Worm (Caenorhabditis elegans): ENCODE measurements around the gene ZK121.2.

- TF ChIP-seq F13C5.2 (tag; optimal IDR thresholded peaks at IDR 0.05) = peak; percentile 27
- TF ChIP-seq ama-1 (optimal IDR thresholded peaks at IDR 0.05) = no peak
- no peak for TF ChIP-seq ceh-13 (GFP tag; optimal IDR thresholded peaks at IDR 0.05)
- TF ChIP-seq hmg-4 (GFP tag; optimal IDR thresholded peaks at IDR 0.05) = no peak
- TF ChIP-seq tra-4 (tag; optimal IDR thresholded peaks at IDR 0.05) = no peak
- peak; percentile 85 for TF ChIP-seq tbx-37 (GFP tag; conservative IDR thresholded peaks at IDR 0.05)
Observed at ce11 chrIII:5349250-5349649, 7.8 kb downstream of the ZK121.2 start, which contains the start of gene thoc-5.

Data from whole organism, early embryonic.